Worm (Caenorhabditis elegans) whole organism, L2 larva: Measurements from ENCODE around the gene fbxa-78.
A peak's percentile ranks its signal among the peaks of the same experiment; 100 is the strongest.
"Not testable (repeated sequence)": the region's sequence is repeated elsewhere in the genome, so short reads cannot be mapped to it uniquely, and the experiment has no call there.

Source experiments
- C34F6.9 ChIP-seq: fragments of 150-350 bp; optimal IDR thresholded peaks from 2 replicates; lab custom pipeline; 2014; ENCODE audit warnings: missing biosample characterization, missing genetic modification characterization
- F13H6.1 ChIP-seq: sonication (generic microtip); optimal IDR thresholded peaks from 2 replicates; lab custom pipeline; 2016; ENCODE audit warnings: missing genetic modification characterization, missing compliant biosample characterization
- Y55F3AM.14 ChIP-seq: fragments of 200-800 bp; sonication (Bioruptor generic); optimal IDR thresholded peaks from 2 replicates; lab custom pipeline; 2018; ENCODE audit warnings: mild to moderate bottlenecking, missing genetic modification characterization, missing compliant biosample characterization
- ZK546.5 ChIP-seq: sonication (generic microtip); optimal IDR thresholded peaks from 2 replicates; lab custom pipeline; 2017; ENCODE audit warnings: missing biosample characterization, missing genetic modification characterization
- ama-1 ChIP-seq: fragments of 150-350 bp; optimal IDR thresholded peaks from 2 replicates; lab custom pipeline; 2018; ENCODE audit warnings: inconsistent platforms
- blmp-1 ChIP-seq: sonication (generic microtip); optimal IDR thresholded peaks from 2 replicates; lab custom pipeline; 2017; ENCODE audit warnings: missing genetic modification characterization, mild to moderate bottlenecking, missing compliant biosample characterization, antibody characterized with exemption, moderate library complexity; ENCODE audit not compliant: insufficient read depth
- ceh-16 ChIP-seq: fragments of 150-350 bp; optimal IDR thresholded peaks from 2 replicates; lab custom pipeline; 2014; ENCODE audit warnings: missing biosample characterization, missing genetic modification characterization
- ceh-82 ChIP-seq: fragments of 150-350 bp; optimal IDR thresholded peaks from 2 replicates; lab custom pipeline; 2014; ENCODE audit warnings: missing biosample characterization, missing genetic modification characterization
- crh-2 ChIP-seq: sonication (generic microtip); optimal IDR thresholded peaks from 2 replicates; lab custom pipeline; 2017; ENCODE audit warnings: missing biosample characterization, missing genetic modification characterization
- egl-27 ChIP-seq: sonication (generic microtip); optimal IDR thresholded peaks from 3 replicates; lab custom pipeline; 2017; ENCODE audit warnings: missing biosample characterization, missing genetic modification reagents, missing genetic modification characterization
- fos-1 ChIP-seq: fragments of 150-350 bp; optimal IDR thresholded peaks from 2 replicates; lab custom pipeline; 2014; ENCODE audit warnings: missing biosample characterization, missing genetic modification characterization
- gmeb-1 ChIP-seq: fragments of 150-350 bp; optimal IDR thresholded peaks from 2 replicates; lab custom pipeline; 2014; ENCODE audit warnings: missing biosample characterization, missing genetic modification characterization
- lin-13 ChIP-seq: fragments of 150-350 bp; optimal IDR thresholded peaks from 2 replicates; lab custom pipeline; 2014; ENCODE audit warnings: missing biosample characterization, missing genetic modification reagents, missing genetic modification characterization
- lin-39 ChIP-seq: fragments of 150-350 bp; optimal IDR thresholded peaks from 2 replicates; lab custom pipeline; 2014; ENCODE audit warnings: missing biosample characterization, missing genetic modification reagents, missing genetic modification characterization
- lsy-2 ChIP-seq, 2 experiments: fragments of 150-350 bp in 1 of 2; sonication (generic microtip) in 1 of 2; optimal IDR thresholded peaks; 2 replicates each; lab custom pipeline; 2014 to 2017; ENCODE audit warnings: missing biosample characterization in 2 of 2, missing genetic modification characterization in 2 of 2
- mab-5 ChIP-seq: fragments of 150-350 bp; optimal IDR thresholded peaks from 2 replicates; lab custom pipeline; 2014; ENCODE audit warnings: missing biosample characterization, missing genetic modification characterization
- mdl-1 ChIP-seq, 2 experiments: fragments of 150-350 bp in 1 of 2; sonication (generic microtip) in 1 of 2; optimal IDR thresholded peaks; 2 replicates each; lab custom pipeline; 2017; ENCODE audit warnings: missing biosample characterization in 2 of 2, missing genetic modification characterization in 2 of 2
- nhr-11 ChIP-seq: fragments of 150-350 bp; optimal IDR thresholded peaks from 2 replicates; lab custom pipeline; 2014; ENCODE audit warnings: missing biosample characterization, missing genetic modification characterization
- nhr-12 ChIP-seq: fragments of 150-350 bp; optimal IDR thresholded peaks from 2 replicates; lab custom pipeline; 2014; ENCODE audit warnings: missing biosample characterization, missing genetic modification characterization
- nhr-129 ChIP-seq: fragments of 150-350 bp; optimal IDR thresholded peaks from 2 replicates; lab custom pipeline; 2014; ENCODE audit warnings: missing biosample characterization, missing genetic modification characterization
- nhr-23 ChIP-seq: fragments of 150-350 bp; optimal IDR thresholded peaks from 2 replicates; lab custom pipeline; 2014; ENCODE audit warnings: missing biosample characterization, missing genetic modification reagents, missing genetic modification characterization
- nhr-237 ChIP-seq: fragments of 150-350 bp; optimal IDR thresholded peaks from 2 replicates; lab custom pipeline; 2014; ENCODE audit warnings: missing biosample characterization, missing genetic modification characterization
- nhr-25 ChIP-seq: fragments of 150-350 bp; sonication (generic microtip); optimal IDR thresholded peaks from 3 replicates; lab custom pipeline; 2014; ENCODE audit warnings: missing biosample characterization, missing genetic modification characterization
- peb-1 ChIP-seq: fragments of 150-350 bp; optimal IDR thresholded peaks from 2 replicates; lab custom pipeline; 2014; ENCODE audit warnings: missing biosample characterization, missing genetic modification characterization
- sem-4 ChIP-seq: fragments of 150-350 bp; optimal IDR thresholded peaks from 2 replicates; lab custom pipeline; 2014; ENCODE audit warnings: missing biosample characterization, missing genetic modification reagents, missing genetic modification characterization
- skn-1 ChIP-seq: sonication (generic microtip); optimal IDR thresholded peaks from 2 replicates; lab custom pipeline; 2017; ENCODE audit warnings: missing biosample characterization, missing genetic modification characterization
- unc-55 ChIP-seq: fragments of 150-350 bp; sonication (generic microtip); optimal IDR thresholded peaks from 3 replicates; lab custom pipeline; 2014; ENCODE audit warnings: missing biosample characterization, missing genetic modification reagents, missing genetic modification characterization
- ztf-11 ChIP-seq: sonication (generic microtip); optimal IDR thresholded peaks from 2 replicates; lab custom pipeline; 2017; ENCODE audit warnings: missing biosample characterization, missing genetic modification characterization
- ztf-4 ChIP-seq: fragments of 150-350 bp; optimal IDR thresholded peaks from 2 replicates; lab custom pipeline; 2014; ENCODE audit warnings: missing biosample characterization, missing genetic modification characterization

The fbxa-78 gene

ce11 chrIII:1273655-1274328 lies 15.5 kb upstream of the fbxa-78 start, which contains the start of gene fbxa-29:
TSS of gene fbxa-29 (minus strand) at chrIII:1273705.
- TF ChIP-seq gmeb-1 (tag; lab: Kevin White, UChicago) (no peak), nhr-25 (tag; lab: Kevin White, UChicago) (no peak), fos-1 (peak; percentile 23), mab-5 (tag; lab: Kevin White, UChicago) (no peak)
- TF ChIP-seq, all 48 proteins: peak for 1

- TF ChIP-seq mab-5 (tag; lab: Kevin White, UChicago) (no peak), ztf-4 (no peak), egl-27 (tag; lab: Kevin White, UChicago) (no peak), fos-1 (peak; percentile 75), F13H6.1 (tag; lab: Kevin White, UChicago) (no peak), crh-2 (tag; lab: Kevin White, UChicago) (peak; percentile 5), lsy-2 (tag; optimal IDR thresholded peaks at IDR 0.05; lab: Kevin White, UChicago) (no peak), nhr-12 (tag; lab: Kevin White, UChicago) (no peak), nhr-129 (tag; lab: Kevin White, UChicago) (no peak), lin-39 (tag; lab: Kevin White, UChicago) (no peak), ztf-11 (tag; lab: Kevin White, UChicago) (no peak), nhr-237 (no peak), nhr-23 (tag; lab: Kevin White, UChicago) (no peak), ZK546.5 (tag; lab: Kevin White, UChicago) (no peak), nhr-11 (tag; lab: Kevin White, UChicago) (no peak)
Measured at ce11 chrIII:1271378-1271926, 13.2 kb upstream of the fbxa-78 start, which contains the start of gene fbxa-31. TSS of gene fbxa-31 (minus strand) at chrIII:1271428.

ce11 chrIII:1269156-1269555 lies 10.9 kb upstream of the fbxa-78 start, which contains the start of gene fbxa-32:
TSS of gene fbxa-32 (minus strand) at chrIII:1269256.
- TF ChIP-seq skn-1 (tag; lab: Kevin White, UChicago), result no peak
- no peak for TF ChIP-seq nhr-25 (tag; lab: Kevin White, UChicago)
- no peak for TF ChIP-seq Y55F3AM.14 (GFP tag; lab: Kevin White, UChicago)
- no peak for TF ChIP-seq peb-1
- no peak for TF ChIP-seq ceh-82 (tag; lab: Kevin White, UChicago)
- TF ChIP-seq unc-55 (GFP tag; lab: Kevin White, UChicago), result no peak
- no peak for TF ChIP-seq sem-4 (tag; lab: Kevin White, UChicago)
- TF ChIP-seq lin-13 (GFP tag; lab: Kevin White, UChicago), result no peak
- TF ChIP-seq blmp-1 (tag; lab: Kevin White, UChicago), result no peak

- not testable (repeated sequence) for TF ChIP-seq nhr-129 (tag; lab: Kevin White, UChicago); ama-1; peb-1
Measured at ce11 chrIII:1266799-1267198, 8.5 kb upstream of the fbxa-78 start, which contains the start of gene fbxa-151. TSS of gene fbxa-151 (minus strand) at chrIII:1266899.

ce11 chrIII:1263692-1264091 lies 5.4 kb upstream of the fbxa-78 start, which contains the start of gene srz-9:
TSS of gene srz-9 (plus strand) at chrIII:1263992.
- TF ChIP-seq F13H6.1, blmp-1, C34F6.9 (tag; lab: Kevin White, UChicago): not testable (repeated sequence)
- TF ChIP-seq, all 48 proteins: peak for 0; not testable (repeated sequence) for 48

ce11 chrIII:1256519-1256918 lies 1.7 kb downstream of the fbxa-78 start, which contains the start of gene fbxa-208:
TSS of gene fbxa-208 (plus strand) at chrIII:1256819.
- not testable (repeated sequence) for TF ChIP-seq ceh-16; skn-1 (tag; lab: Kevin White, UChicago); mdl-1 (tag; optimal IDR thresholded peaks at IDR 0.05; lab: Kevin White, UChicago)
